Fruit fly (Drosophila melanogaster): ENCODE measurements around the gene CYLD.

The CYLD gene

DNA sequence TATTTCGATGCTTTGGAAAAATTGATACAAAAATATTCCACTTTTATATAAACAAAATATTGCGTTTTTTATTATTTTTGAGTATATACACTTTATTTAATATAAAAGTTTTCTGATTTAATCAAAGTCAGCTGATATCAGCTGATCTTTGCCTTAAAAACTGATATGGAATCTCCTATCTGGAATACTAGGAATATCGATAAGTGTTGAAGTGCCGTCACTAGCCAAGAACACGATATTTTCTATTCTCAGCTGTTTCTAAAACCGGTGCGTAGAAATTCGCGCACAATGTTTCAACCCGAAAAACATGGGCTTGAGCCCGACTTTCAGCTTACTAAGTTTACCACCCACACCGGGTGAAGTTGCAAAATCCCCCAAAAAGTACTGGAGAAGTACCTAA, 42.8 kb upstream of the CYLD start, which contains the start of gene Sps2 (continued):
- peak; percentile 16 for TF ChIP-seq D19A (tag; optimal IDR thresholded peaks at IDR 0.05)
- TF ChIP-seq nmo (GFP tag; optimal IDR thresholded peaks at IDR 0.05): peak; percentile 29
- TF ChIP-seq her (GFP tag; optimal IDR thresholded peaks at IDR 0.05): no peak
- TF ChIP-seq knrl (GFP tag; IDR thresholded peaks at IDR 0.05; ENCODE audit: partially characterized antibody): peak; percentile 75; the same call in 2 of the 3 replicates
- TF ChIP-seq Hr51 (GFP tag; optimal IDR thresholded peaks at IDR 0.05): no peak
- no peak for TF ChIP-seq CG9609 (GFP tag; optimal IDR thresholded peaks at IDR 0.05)
- peak; percentile 68; the same call in 1 of the 2 replicates for TF ChIP-seq hbn (GFP tag; IDR thresholded peaks at IDR 0.05; ENCODE audit: partially characterized antibody)
- no peak for TF ChIP-seq CG5245 (GFP tag; optimal IDR thresholded peaks at IDR 0.05)
- TF ChIP-seq ara (GFP tag; IDR thresholded peaks at IDR 0.05): no peak
- TF ChIP-seq CG9817 (tag; optimal IDR thresholded peaks at IDR 0.05): no peak
- no peak for TF ChIP-seq tx (GFP tag; optimal IDR thresholded peaks at IDR 0.05)
- TF ChIP-seq CG8478 (optimal IDR thresholded peaks at IDR 0.05): no peak
- TF ChIP-seq phol (tag; optimal IDR thresholded peaks at IDR 0.05): peak; percentile 42
- no peak; the same call in 1 of the 2 replicates for TF ChIP-seq slbo (GFP tag; IDR thresholded peaks at IDR 0.05)
- TF ChIP-seq CG17361 (GFP tag; IDR thresholded peaks at IDR 0.05): 0 out of 3 replicates have a peak, but pooled peaks have one; percentile 15
- peak; percentile 18 for TF ChIP-seq Dp (GFP tag; optimal IDR thresholded peaks at IDR 0.05)
- TF ChIP-seq grau (tag; optimal IDR thresholded peaks at IDR 0.05): peak; percentile 26
- peak; percentile 82 for TF ChIP-seq Scr (GFP tag; IDR thresholded peaks at IDR 0.05; ENCODE audit: partially characterized antibody)
- TF ChIP-seq Trl (optimal IDR thresholded peaks at IDR 0.05): no peak
- no peak for TF ChIP-seq Trl (GFP tag; optimal IDR thresholded peaks at IDR 0.05)
- peak; percentile 48; the same call in 1 of the 3 replicates for TF ChIP-seq CG34422 (GFP tag; IDR thresholded peaks at IDR 0.05)
- TF ChIP-seq Xbp1 (GFP tag; optimal IDR thresholded peaks at IDR 0.05): peak; percentile 11
- TF ChIP-seq CTCF (GFP tag; optimal IDR thresholded peaks at IDR 0.05): no peak
- TF ChIP-seq Nf-YA (GFP tag; IDR thresholded peaks at IDR 0.05): no peak
- TF ChIP-seq CG7786 (GFP tag; optimal IDR thresholded peaks at IDR 0.05): no peak
- peak; percentile 24 for TF ChIP-seq CG2116 (GFP tag; optimal IDR thresholded peaks at IDR 0.05)
- TF ChIP-seq gfzf (GFP tag; optimal IDR thresholded peaks at IDR 0.05): peak; percentile 12
- peak; percentile 59; the same call in 1 of the 2 replicates for TF ChIP-seq Bgb (GFP tag; IDR thresholded peaks at IDR 0.05; ENCODE audit: partially characterized antibody)
- TF ChIP-seq bbx (GFP tag; IDR thresholded peaks at IDR 0.05; ENCODE audit: partially characterized antibody): peak; percentile 78
- no peak for TF ChIP-seq CG16863 (GFP tag; optimal IDR thresholded peaks at IDR 0.05)
- TF ChIP-seq Dek (tag; optimal IDR thresholded peaks at IDR 0.05): peak; percentile 17
- TF ChIP-seq GATAe (GFP tag; conservative IDR thresholded peaks at IDR 0.05): peak; percentile 27; the same call in 1 of the 2 replicates
- TF ChIP-seq vvl (GFP tag; IDR thresholded peaks at IDR 0.05): peak; percentile 35
- no peak for TF ChIP-seq CG18262 (tag; optimal IDR thresholded peaks at IDR 0.05)
- TF ChIP-seq HLH4C (GFP tag; IDR thresholded peaks at IDR 0.05; ENCODE audit: partially characterized antibody): peak; percentile 53; the same call in 1 of the 3 replicates
- TF ChIP-seq slou (GFP tag; optimal IDR thresholded peaks at IDR 0.05): no peak
- TF ChIP-seq ERR (GFP tag; optimal IDR thresholded peaks at IDR 0.05): no peak
- TF ChIP-seq CG7963 (GFP tag; IDR thresholded peaks at IDR 0.05; ENCODE audit: partially characterized antibody): peak; percentile 52; the same call in 1 of the 3 replicates
- TF ChIP-seq tll (GFP tag; optimal IDR thresholded peaks at IDR 0.05): peak in 1 of 2 experiments; percentile 44
- no peak for TF ChIP-seq gce (GFP tag; IDR thresholded peaks at IDR 0.05)
- no peak for TF ChIP-seq Dbx (GFP tag; IDR thresholded peaks at IDR 0.05)
- TF ChIP-seq gsb (GFP tag; IDR thresholded peaks at IDR 0.05): no peak
- no peak for TF ChIP-seq tup (GFP tag; optimal IDR thresholded peaks at IDR 0.05)
- peak; percentile 23 for TF ChIP-seq HmgZ (tag; optimal IDR thresholded peaks at IDR 0.05)
- TF ChIP-seq Rfx (GFP tag; IDR thresholded peaks at IDR 0.05): no peak
- TF ChIP-seq Pdp1 (GFP tag; optimal IDR thresholded peaks at IDR 0.05): peak in 1 of 2 experiments; percentile 27
- peak; percentile 18 for TF ChIP-seq CG13296 (GFP tag; optimal IDR thresholded peaks at IDR 0.05)
- TF ChIP-seq CG13894 (tag; optimal IDR thresholded peaks at IDR 0.05): no peak
- peak in 1 of 3 experiments; percentile 39 for TF ChIP-seq Stat92E (GFP tag; optimal IDR thresholded peaks at IDR 0.05)
- TF ChIP-seq CG12155 (GFP tag; optimal IDR thresholded peaks at IDR 0.05): no peak
- TF ChIP-seq row (GFP tag; IDR thresholded peaks at IDR 0.05): peak; percentile 77
